Fruit fly (Drosophila melanogaster) whole organism, embryonic: Measurements from ENCODE around the gene Ubc4.

Experiments
- Abd-B ChIP-seq: fragments of 200-800 bp; sonication (Bioruptor generic); optimal IDR thresholded peaks from 2 replicates; lab custom pipeline; 2018; ENCODE audit warnings: missing biosample characterization, mild to moderate bottlenecking, missing genetic modification characterization, moderate library complexity
- CG10979 ChIP-seq: fragments of 200-800 bp; sonication (Bioruptor generic); optimal IDR thresholded peaks from 2 replicates; lab custom pipeline; 2018; ENCODE audit warnings: missing biosample characterization, mild to moderate bottlenecking, missing genetic modification characterization, moderate library complexity
- CG11247 ChIP-seq: fragments of 200-800 bp; sonication (Bioruptor generic); IDR thresholded peaks from 2 replicates; pipeline ENCODE4 v1.3.6; 2022; ENCODE audit warnings: missing biosample characterization, missing genetic modification characterization
- CG12104 ChIP-seq: fragments of 200-800 bp; sonication (Bioruptor generic); optimal IDR thresholded peaks from 3 replicates; lab custom pipeline; 2016; ENCODE audit warnings: missing biosample characterization, missing genetic modification characterization
- CG13287 ChIP-seq: fragments of 200-800 bp; sonication (Bioruptor generic); IDR thresholded peaks from 2 replicates; pipeline ENCODE4 v1.3.6; 2022; ENCODE audit warnings: missing biosample characterization, missing genetic modification characterization; ENCODE audit not compliant: partially characterized antibody
- CG1603 ChIP-seq: fragments of 200-800 bp; sonication (Bioruptor generic); optimal IDR thresholded peaks from 2 replicates; lab custom pipeline; 2019; ENCODE audit warnings: missing biosample characterization, mild to moderate bottlenecking, missing genetic modification characterization, moderate library complexity
- CG16813 ChIP-seq: fragments of 200-800 bp; sonication (Bioruptor generic); IDR thresholded peaks from 3 replicates; pipeline ENCODE4 v1.3.6; 2022; ENCODE audit warnings: missing biosample characterization, missing genetic modification characterization; ENCODE audit not compliant: partially characterized antibody
- CG16863 ChIP-seq: fragments of 200-800 bp; sonication (Bioruptor generic); optimal IDR thresholded peaks from 3 replicates; lab custom pipeline; 2016; ENCODE audit warnings: missing biosample characterization, missing genetic modification characterization
- CG17361 ChIP-seq: fragments of 200-800 bp; sonication (Bioruptor generic); IDR thresholded peaks from 3 replicates; pipeline ENCODE4 v1.3.6; 2022; ENCODE audit warnings: missing biosample characterization, missing genetic modification characterization
- CG18011 ChIP-seq: fragments of 200-800 bp; sonication (Bioruptor generic); optimal IDR thresholded peaks from 2 replicates; lab custom pipeline; 2017; ENCODE audit warnings: missing biosample characterization, missing genetic modification characterization, mild to moderate bottlenecking, moderate library complexity, missing genotype
- CG2875 ChIP-seq: fragments of 200-800 bp; sonication (Bioruptor generic); optimal IDR thresholded peaks from 2 replicates; lab custom pipeline; 2017; ENCODE audit warnings: missing biosample characterization, mild to moderate bottlenecking, missing genetic modification characterization, missing genetic modification reagents
- CG2889 ChIP-seq: fragments of 200-800 bp; sonication (Bioruptor generic); IDR thresholded peaks from 3 replicates; pipeline ENCODE4 v1.3.6; 2022; ENCODE audit warnings: missing biosample characterization, missing genetic modification characterization
- CG32532 ChIP-seq: fragments of 200-800 bp; sonication (Bioruptor generic); IDR thresholded peaks from 2 replicates; pipeline ENCODE4 v1.3.6; 2022; ENCODE audit warnings: missing biosample characterization, missing genetic modification characterization
- CG32772 ChIP-seq: fragments of 200-800 bp; sonication (Bioruptor generic); IDR thresholded peaks from 2 replicates; pipeline ENCODE4 v1.3.6; 2022; ENCODE audit warnings: missing biosample characterization, missing genetic modification characterization
- CG3838 ChIP-seq: fragments of 200-800 bp; sonication (Bioruptor generic); optimal IDR thresholded peaks from 3 replicates; lab custom pipeline; 2016; ENCODE audit warnings: missing biosample characterization, missing genetic modification characterization
- CG3995 ChIP-seq: fragments of 200-800 bp; sonication (Bioruptor generic); optimal IDR thresholded peaks from 3 replicates; lab custom pipeline; 2016; ENCODE audit warnings: missing biosample characterization, missing genetic modification characterization
- CG6254 ChIP-seq: fragments of 200-800 bp; sonication (Bioruptor generic); optimal IDR thresholded peaks from 3 replicates; lab custom pipeline; 2017; ENCODE audit warnings: mild to moderate bottlenecking, missing biosample characterization, missing genetic modification reagents, missing genetic modification characterization
- CG6654 ChIP-seq: fragments of 200-800 bp; sonication (Bioruptor generic); optimal IDR thresholded peaks from 2 replicates; lab custom pipeline; 2017; ENCODE audit warnings: missing biosample characterization, mild to moderate bottlenecking, missing genetic modification characterization
- CG6689 ChIP-seq: fragments of 200-800 bp; sonication (Bioruptor generic); IDR thresholded peaks from 2 replicates; pipeline ENCODE4 v1.3.6; 2022; ENCODE audit warnings: missing biosample characterization, missing genetic modification characterization
- CG7372 ChIP-seq: fragments of 200-800 bp; sonication (Bioruptor generic); IDR thresholded peaks from 2 replicates; pipeline ENCODE4 v1.3.6; 2022; ENCODE audit warnings: missing biosample characterization, missing genetic modification characterization
- CG7987 ChIP-seq: fragments of 200-800 bp; sonication (Bioruptor generic); optimal IDR thresholded peaks from 2 replicates; lab custom pipeline; 2018; ENCODE audit warnings: missing biosample characterization, mild to moderate bottlenecking, missing genetic modification characterization, moderate library complexity
- Dad ChIP-seq: fragments of 200-800 bp; sonication (Bioruptor generic); optimal IDR thresholded peaks from 3 replicates; lab custom pipeline; 2016; ENCODE audit warnings: missing biosample characterization, missing genetic modification characterization
- Gsc ChIP-seq: fragments of 200-800 bp; sonication (Bioruptor generic); IDR thresholded peaks from 2 replicates; pipeline ENCODE4 v1.3.6; 2022; ENCODE audit warnings: missing biosample characterization, missing genetic modification characterization
- Hand ChIP-seq: fragments of 200-800 bp; sonication (Bioruptor generic); optimal IDR thresholded peaks from 2 replicates; lab custom pipeline; 2017; ENCODE audit warnings: mild to moderate bottlenecking, missing biosample characterization, missing genetic modification reagents, missing genetic modification characterization
- Hr3 ChIP-seq: fragments of 200-800 bp; sonication (Bioruptor generic); optimal IDR thresholded peaks from 3 replicates; lab custom pipeline; 2016; ENCODE audit warnings: missing biosample characterization, missing genetic modification characterization
- Myb ChIP-seq: fragments of 200-800 bp; sonication (Bioruptor generic); optimal IDR thresholded peaks from 2 replicates; lab custom pipeline; 2016; ENCODE audit warnings: missing biosample characterization, missing genetic modification characterization
- Neu2 ChIP-seq: fragments of 200-800 bp; sonication (Bioruptor generic); optimal IDR thresholded peaks from 3 replicates; lab custom pipeline; 2016; ENCODE audit warnings: missing biosample characterization, missing genetic modification characterization, borderline replicate concordance
- Ravus ChIP-seq: fragments of 200-800 bp; sonication (Bioruptor generic); IDR thresholded peaks from 2 replicates; pipeline ENCODE4 v1.3.6; 2022; ENCODE audit warnings: missing biosample characterization, missing genetic modification characterization
- Sox100B ChIP-seq: fragments of 200-800 bp; sonication (Bioruptor generic); optimal IDR thresholded peaks from 3 replicates; lab custom pipeline; 2018; ENCODE audit warnings: missing biosample characterization, mild to moderate bottlenecking, missing genetic modification characterization
- Trl ChIP-seq, 3 experiments: fragments of >200 bp in 2 of 3; fragments of 200-800 bp in 1 of 3; sonication (Bioruptor generic) in 1 of 3; optimal IDR thresholded peaks; 2 replicates in 1 of 3; 3 replicates in 2 of 3; lab custom pipeline; 2016 to 2017; ENCODE audit warnings: missing biosample characterization in 1 of 3, missing genetic modification characterization in 1 of 3
- Usf ChIP-seq: fragments of 200-800 bp; sonication (Bioruptor generic); optimal IDR thresholded peaks from 2 replicates; lab custom pipeline; 2017; ENCODE audit warnings: missing genotype, missing biosample characterization, missing genetic modification characterization
- cas ChIP-seq: fragments of 200-800 bp; sonication (Bioruptor generic); IDR thresholded peaks from 2 replicates; pipeline ENCODE4 v1.3.6; 2022; ENCODE audit warnings: missing biosample characterization, missing genetic modification characterization
- crp ChIP-seq, 2 experiments: fragments of 200-800 bp; sonication (Bioruptor generic); optimal IDR thresholded peaks; 2 replicates in 1 of 2; 3 replicates in 1 of 2; lab custom pipeline; 2017; ENCODE audit warnings: missing biosample characterization in 2 of 2, missing genetic modification characterization in 2 of 2, mild to moderate bottlenecking in 1 of 2, moderate library complexity in 1 of 2
- dmrt99B ChIP-seq: fragments of 200-800 bp; sonication (Bioruptor generic); optimal IDR thresholded peaks from 2 replicates; lab custom pipeline; 2018; ENCODE audit warnings: missing biosample characterization, mild to moderate bottlenecking, missing genetic modification characterization, moderate library complexity
- exex ChIP-seq: fragments of 200-800 bp; sonication (Bioruptor generic); optimal IDR thresholded peaks from 4 replicates; lab custom pipeline; 2018; ENCODE audit warnings: missing biosample characterization, mild to moderate bottlenecking, missing genetic modification characterization, moderate library complexity
- fru ChIP-seq: fragments of >200 bp; optimal IDR thresholded peaks from 2 replicates; lab custom pipeline; 2017
- gfzf ChIP-seq: fragments of 200-800 bp; sonication (Bioruptor generic); optimal IDR thresholded peaks from 2 replicates; lab custom pipeline; 2016; ENCODE audit warnings: missing biosample characterization, mild to moderate bottlenecking, missing genetic modification characterization, moderate library complexity
- gro ChIP-seq: fragments of 200-800 bp; sonication (Bioruptor generic); optimal IDR thresholded peaks from 2 replicates; lab custom pipeline; 2016; ENCODE audit warnings: missing biosample characterization, missing genetic modification characterization
- jigr1 ChIP-seq: fragments of 200-800 bp; sonication (Bioruptor generic); IDR thresholded peaks from 3 replicates; pipeline ENCODE4 v1.3.6; 2022; ENCODE audit warnings: missing biosample characterization, missing genetic modification characterization
- jing ChIP-seq: fragments of 200-800 bp; sonication (Bioruptor generic); optimal IDR thresholded peaks from 2 replicates; lab custom pipeline; 2018; ENCODE audit warnings: missing biosample characterization, mild to moderate bottlenecking, missing genetic modification characterization
- jumu ChIP-seq: fragments of 200-800 bp; sonication (Bioruptor generic); optimal IDR thresholded peaks from 3 replicates; lab custom pipeline; 2016; ENCODE audit warnings: missing biosample characterization, missing genetic modification characterization
- pros ChIP-seq: fragments of 200-800 bp; sonication (Bioruptor generic); optimal IDR thresholded peaks from 3 replicates; lab custom pipeline; 2019; ENCODE audit warnings: missing biosample characterization, mild to moderate bottlenecking, missing genetic modification characterization, moderate library complexity
- row ChIP-seq: fragments of 200-800 bp; sonication (Bioruptor generic); IDR thresholded peaks from 3 replicates; pipeline ENCODE4 v1.3.6; 2022; ENCODE audit warnings: missing biosample characterization, missing genetic modification characterization
- salm ChIP-seq: fragments of 200-800 bp; sonication (Bioruptor generic); optimal IDR thresholded peaks from 2 replicates; lab custom pipeline; 2018; ENCODE audit warnings: missing biosample characterization, mild to moderate bottlenecking, missing genetic modification characterization
- ssp ChIP-seq: fragments of 200-800 bp; sonication (Bioruptor generic); IDR thresholded peaks from 2 replicates; pipeline ENCODE4 v1.3.6; 2022; ENCODE audit warnings: missing biosample characterization, missing genetic modification characterization
- sug ChIP-seq: fragments of 200-800 bp; optimal IDR thresholded peaks from 2 replicates; lab custom pipeline; 2019; ENCODE audit warnings: missing biosample characterization, mild to moderate bottlenecking, missing genetic modification characterization, moderate library complexity
- toy ChIP-seq: fragments of 200-800 bp; sonication (Bioruptor generic); IDR thresholded peaks from 2 replicates; pipeline ENCODE4 v1.3.6; 2022; ENCODE audit warnings: missing biosample characterization, missing genetic modification characterization
- ttk ChIP-seq: fragments of 200-800 bp; sonication (Bioruptor generic); IDR thresholded peaks from 2 replicates; pipeline ENCODE4 v2.1.2; 2022; ENCODE audit warnings: missing biosample characterization, missing genetic modification characterization
- vnd ChIP-seq: fragments of 200-800 bp; sonication (Bioruptor generic); IDR thresholded peaks from 3 replicates; pipeline ENCODE4 v1.3.6; 2022; ENCODE audit warnings: missing biosample characterization, missing genetic modification characterization; ENCODE audit not compliant: partially characterized antibody

Ubc4 gene

DNA sequence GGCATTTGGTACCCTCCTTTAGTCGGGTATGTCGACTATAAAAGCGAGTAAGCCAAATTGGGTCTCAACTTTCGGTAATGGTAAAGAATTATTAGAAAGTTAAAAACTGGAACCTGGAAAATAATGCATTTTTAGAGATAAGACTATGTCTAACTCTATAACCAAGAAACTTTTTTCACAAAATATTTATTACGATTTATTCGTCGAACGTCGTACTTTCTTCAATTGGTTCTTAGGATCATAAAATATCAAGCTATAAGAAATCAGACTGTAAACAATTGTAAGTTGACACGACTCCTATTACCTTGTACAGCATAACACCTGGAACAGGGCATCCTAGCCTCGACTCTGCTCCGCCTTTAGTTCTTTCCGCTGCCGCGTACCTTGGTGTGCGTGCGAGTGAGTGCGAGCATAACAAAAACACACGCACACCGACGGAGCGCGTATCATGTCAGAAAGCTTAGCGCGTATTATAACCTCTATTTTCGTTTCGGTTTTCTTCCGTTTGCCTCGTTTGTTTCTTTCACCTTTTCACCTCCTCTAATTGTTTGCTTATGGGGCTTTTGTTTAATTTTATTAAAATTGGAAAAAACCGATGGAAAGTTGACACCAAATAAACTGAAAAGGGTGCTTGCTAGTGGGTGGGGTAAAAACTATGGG is 5.1 kb upstream of the Ubc4 start (continued):
- TF ChIP-seq CG1603 (tag; lab: Kevin White, UChicago), result peak; percentile 86
- TF ChIP-seq CG16863 (GFP tag; lab: Kevin White, UChicago), result peak; percentile 96
- peak; percentile 99 for TF ChIP-seq Sox100B (GFP tag; lab: Kevin White, UChicago)
- TF ChIP-seq dmrt99B (tag; lab: Kevin White, UChicago), result peak; percentile 97
- TF ChIP-seq gro, result peak; percentile 96
- TF ChIP-seq salm (tag; lab: Kevin White, UChicago), result peak; percentile 81
- peak; percentile 87 for TF ChIP-seq CG7372
- peak; percentile 97 for TF ChIP-seq row
- peak; percentile 94 for TF ChIP-seq CG6689
- peak; percentile 96 for TF ChIP-seq Hand
- peak; percentile 91 for TF ChIP-seq CG6654
- peak; percentile 89 for TF ChIP-seq CG32532 (GFP tag; lab: Robert Waterston, UW)
- peak; percentile 98 for TF ChIP-seq CG17361 (GFP tag; lab: Robert Waterston, UW)
- peak; percentile 97 for TF ChIP-seq jumu (GFP tag; lab: Kevin White, UChicago)
- peak; percentile 97 for TF ChIP-seq CG10979 (tag; lab: Kevin White, UChicago)
- TF ChIP-seq cas (GFP tag; lab: Robert Waterston, UW), result peak; percentile 53
- TF ChIP-seq toy (GFP tag; lab: Robert Waterston, UW), result peak; percentile 71
- TF ChIP-seq fru, result no peak
- TF ChIP-seq pros (GFP tag; lab: Kevin White, UChicago), result peak; percentile 31
- TF ChIP-seq gfzf, result peak; percentile 20
- TF ChIP-seq CG18011 (GFP tag; lab: Kevin White, UChicago), result peak; percentile 85
- TF ChIP-seq CG16813 (GFP tag; lab: Robert Waterston, UW), result no peak
- peak; percentile 87 for TF ChIP-seq ssp (GFP tag; lab: Robert Waterston, UW)
- peak; percentile 84 for TF ChIP-seq ttk (GFP tag; lab: Robert Waterston, UW)
- TF ChIP-seq Neu2 (GFP tag; lab: Kevin White, UChicago), result peak; percentile 68
- peak; percentile 95 for TF ChIP-seq Abd-B (GFP tag; lab: Kevin White, UChicago)
- peak; percentile 75 for TF ChIP-seq exex (tag; lab: Kevin White, UChicago)
- peak; percentile 93 for TF ChIP-seq Usf
- TF ChIP-seq Dad (GFP tag; lab: Kevin White, UChicago), result peak; percentile 97
- TF ChIP-seq Myb (GFP tag; lab: Kevin White, UChicago), result peak; percentile 89
- peak; percentile 65 for TF ChIP-seq Ravus (GFP tag; lab: Robert Waterston, UW)
- peak in 1 of 2 experiments; percentile 68 for TF ChIP-seq Trl (optimal IDR thresholded peaks at IDR 0.05; lab: Kevin White, UChicago)
- TF ChIP-seq Trl (GFP tag; optimal IDR thresholded peaks at IDR 0.05; lab: Kevin White, UChicago), result peak; percentile 95
- TF ChIP-seq CG3995 (GFP tag; lab: Kevin White, UChicago), result peak; percentile 76
- TF ChIP-seq crp (GFP tag; optimal IDR thresholded peaks at IDR 0.05; lab: Kevin White, UChicago), result peak in 1 of 2 experiments; percentile 66
- TF ChIP-seq CG13287, result no peak
- TF ChIP-seq vnd (GFP tag; lab: Robert Waterston, UW), result no peak
- peak; percentile 91 for TF ChIP-seq jing (GFP tag; lab: Kevin White, UChicago)
- peak; percentile 83 for TF ChIP-seq CG6254 (GFP tag; lab: Kevin White, UChicago)
- peak; percentile 82 for TF ChIP-seq CG7987 (GFP tag; lab: Kevin White, UChicago)
- TF ChIP-seq CG2889, result peak; percentile 79
- peak; percentile 87 for TF ChIP-seq CG3838
- TF ChIP-seq CG12104 (GFP tag; lab: Kevin White, UChicago), result peak; percentile 98
- TF ChIP-seq CG2875 (GFP tag; lab: Kevin White, UChicago), result peak; percentile 86
- TF ChIP-seq Gsc (GFP tag; lab: Robert Waterston, UW), result peak; percentile 81
- peak; percentile 64 for TF ChIP-seq sug (tag; lab: Kevin White, UChicago)
- TF ChIP-seq jigr1 (GFP tag; lab: Robert Waterston, UW), result peak; percentile 82; the same call in 2 of the 3 replicates
- TF ChIP-seq Hr3 (GFP tag; lab: Kevin White, UChicago), result peak; percentile 97
- TF ChIP-seq CG32772 (GFP tag; lab: Robert Waterston, UW), result peak; percentile 86
- TF ChIP-seq CG11247 (GFP tag; lab: Robert Waterston, UW), result peak; percentile 84
